Fruit fly (Drosophila melanogaster) whole organism, wandering third instar larva: Measurements from ENCODE around the gene Lip1.

Experiments used
- Abd-B ChIP-seq: fragments of >200 bp; optimal IDR thresholded peaks from 2 replicates; lab custom pipeline; 2017; ENCODE audit warnings: missing biosample characterization, missing genetic modification characterization
- CG32264 ChIP-seq: fragments of 200-800 bp; sonication (Bioruptor generic); optimal IDR thresholded peaks from 2 replicates; lab custom pipeline; 2016; ENCODE audit warnings: missing biosample characterization, missing genetic modification characterization
- CG9705 ChIP-seq: fragments of 200-800 bp; sonication (Bioruptor generic); optimal IDR thresholded peaks from 2 replicates; lab custom pipeline; 2018; ENCODE audit warnings: missing biosample characterization, mild to moderate bottlenecking, missing genetic modification characterization
- Dfd ChIP-seq: fragments of >200 bp; optimal IDR thresholded peaks from 2 replicates; lab custom pipeline; 2017; ENCODE audit warnings: missing biosample characterization, missing genetic modification characterization
- Dif ChIP-seq: fragments of 200-275, 200-300 bp; sonication (Bioruptor generic); optimal IDR thresholded peaks from 2 replicates; lab custom pipeline; 2018; ENCODE audit warnings: missing biosample characterization, missing genetic modification characterization; ENCODE audit not compliant: partially characterized antibody
- GATAd ChIP-seq: sonication (Bioruptor generic); optimal IDR thresholded peaks from 2 replicates; lab custom pipeline; 2016; ENCODE audit warnings: missing biosample characterization, missing genetic modification characterization
- HLH106 ChIP-seq: fragments of 200-800 bp; optimal IDR thresholded peaks from 3 replicates; lab custom pipeline; 2019; ENCODE audit warnings: missing biosample characterization, mild to moderate bottlenecking, missing genetic modification characterization, moderate library complexity
- Hnf4 ChIP-seq: fragments of 200-800 bp; sonication (Bioruptor generic); optimal IDR thresholded peaks from 2 replicates; lab custom pipeline; 2016; ENCODE audit warnings: missing biosample characterization, mild to moderate bottlenecking, missing genetic modification characterization
- Hr83 ChIP-seq: fragments of 200-300 bp; sonication (Bioruptor generic); optimal IDR thresholded peaks from 2 replicates; lab custom pipeline; 2016; ENCODE audit warnings: missing biosample characterization, mild to moderate bottlenecking, missing genetic modification characterization, moderate library complexity; ENCODE audit not compliant: poor library complexity, severe bottlenecking
- Jra ChIP-seq: sonication (Bioruptor generic); optimal IDR thresholded peaks from 2 replicates; lab custom pipeline; 2016; ENCODE audit warnings: missing biosample characterization, missing genetic modification characterization
- Mio ChIP-seq: sonication (Bioruptor generic); optimal IDR thresholded peaks from 2 replicates; lab custom pipeline; 2016; ENCODE audit warnings: missing biosample characterization, missing genetic modification characterization
- Myc ChIP-seq: fragments of >200 bp; optimal IDR thresholded peaks from 2 replicates; lab custom pipeline; 2017
- N ChIP-seq: fragments of >200 bp; optimal IDR thresholded peaks from 2 replicates; lab custom pipeline; 2018; ENCODE audit warnings: missing biosample characterization, missing external identifiers, missing genetic modification characterization
- OdsH ChIP-seq: fragments of 200-800 bp; sonication (Bioruptor generic); optimal IDR thresholded peaks from 2 replicates; lab custom pipeline; 2016; ENCODE audit warnings: missing biosample characterization, mild to moderate bottlenecking, missing genetic modification characterization
- Sp1 ChIP-seq: fragments of 200-800 bp; sonication (Bioruptor generic); optimal IDR thresholded peaks from 3 replicates; lab custom pipeline; 2019; ENCODE audit warnings: missing biosample characterization, mild to moderate bottlenecking, missing genetic modification characterization, moderate library complexity
- br ChIP-seq: fragments of 200-800 bp; sonication (Bioruptor generic); optimal IDR thresholded peaks from 2 replicates; lab custom pipeline; 2016; ENCODE audit warnings: missing biosample characterization, missing genetic modification characterization
- dl ChIP-seq, 2 experiments: fragments of 175-275, 200-275 bp in 1 of 2; fragments of 200-275 bp in 1 of 2; sonication (Bioruptor generic); optimal IDR thresholded peaks; lab custom pipeline; 2018; ENCODE audit warnings: mild to moderate bottlenecking in 2 of 2, missing biosample characterization in 2 of 2, missing genetic modification characterization in 2 of 2, moderate library complexity in 2 of 2; ENCODE audit not compliant: partially characterized antibody in 2 of 2, insufficient read depth in 1 of 2
- dmrt93B ChIP-seq: fragments of 200-800 bp; sonication (Bioruptor generic); optimal IDR thresholded peaks from 2 replicates; lab custom pipeline; 2018; ENCODE audit warnings: missing biosample characterization, mild to moderate bottlenecking, missing genetic modification characterization
- dsf ChIP-seq: sonication (Bioruptor generic); optimal IDR thresholded peaks from 2 replicates; lab custom pipeline; 2016; ENCODE audit warnings: missing biosample characterization, missing genetic modification characterization, borderline replicate concordance
- ey ChIP-seq: fragments of 200-800 bp; sonication (Bioruptor generic); optimal IDR thresholded peaks from 2 replicates; lab custom pipeline; 2016; ENCODE audit warnings: missing biosample characterization, missing genetic modification characterization
- foxo ChIP-seq, 2 experiments: fragments of 200-800 bp; sonication (Bioruptor generic); optimal IDR thresholded peaks; 2 replicates in 1 of 2; 3 replicates in 1 of 2; lab custom pipeline; 2016 to 2017; ENCODE audit warnings: missing biosample characterization in 2 of 2, missing genetic modification characterization in 2 of 2
- fru ChIP-seq: fragments of 200-800 bp; sonication (Bioruptor generic); optimal IDR thresholded peaks from 3 replicates; lab custom pipeline; 2016; ENCODE audit warnings: missing biosample characterization, mild to moderate bottlenecking, missing genetic modification characterization
- h ChIP-seq: fragments of 200-800 bp; sonication (Bioruptor generic); optimal IDR thresholded peaks from 3 replicates; lab custom pipeline; 2016; ENCODE audit warnings: missing biosample characterization, mild to moderate bottlenecking, missing genetic modification characterization
- jim ChIP-seq: fragments of 175-275, 200-325 bp; sonication (Bioruptor generic); optimal IDR thresholded peaks from 2 replicates; lab custom pipeline; 2016; ENCODE audit warnings: missing biosample characterization, mild to moderate bottlenecking, missing genetic modification characterization
- lola ChIP-seq: fragments of >200 bp; optimal IDR thresholded peaks from 2 replicates; lab custom pipeline; 2017; ENCODE audit warnings: missing biosample characterization, missing genetic modification characterization
- psq ChIP-seq: fragments of 200-800 bp; sonication (Bioruptor generic); optimal IDR thresholded peaks from 3 replicates; lab custom pipeline; 2017; ENCODE audit warnings: missing biosample characterization, mild to moderate bottlenecking, missing genetic modification characterization, moderate library complexity
- rgr ChIP-seq: fragments of 200-800 bp; sonication (Bioruptor generic); optimal IDR thresholded peaks from 3 replicates; lab custom pipeline; 2016; ENCODE audit warnings: missing biosample characterization, mild to moderate bottlenecking, missing genetic modification characterization
- sage ChIP-seq: fragments of 200-800 bp; sonication (Bioruptor generic); optimal IDR thresholded peaks from 2 replicates; lab custom pipeline; 2016; ENCODE audit warnings: missing biosample characterization, mild to moderate bottlenecking, missing genetic modification characterization
- sv ChIP-seq: fragments of 200-800 bp; sonication (Bioruptor generic); optimal IDR thresholded peaks from 3 replicates; lab custom pipeline; 2016; ENCODE audit warnings: missing biosample characterization, missing genetic modification characterization
- tai ChIP-seq: sonication (Bioruptor generic); optimal IDR thresholded peaks from 2 replicates; lab custom pipeline; 2016; ENCODE audit warnings: missing biosample characterization, missing genetic modification characterization
- usp ChIP-seq: fragments of >200 bp; optimal IDR thresholded peaks from 2 replicates; lab custom pipeline; 2017; ENCODE audit warnings: missing biosample characterization, missing genetic modification characterization
- woc ChIP-seq: sonication (Bioruptor generic); optimal IDR thresholded peaks from 2 replicates; lab custom pipeline; 2016; ENCODE audit warnings: missing biosample characterization, mild to moderate bottlenecking, missing genetic modification characterization

Lip1 gene

DNA sequence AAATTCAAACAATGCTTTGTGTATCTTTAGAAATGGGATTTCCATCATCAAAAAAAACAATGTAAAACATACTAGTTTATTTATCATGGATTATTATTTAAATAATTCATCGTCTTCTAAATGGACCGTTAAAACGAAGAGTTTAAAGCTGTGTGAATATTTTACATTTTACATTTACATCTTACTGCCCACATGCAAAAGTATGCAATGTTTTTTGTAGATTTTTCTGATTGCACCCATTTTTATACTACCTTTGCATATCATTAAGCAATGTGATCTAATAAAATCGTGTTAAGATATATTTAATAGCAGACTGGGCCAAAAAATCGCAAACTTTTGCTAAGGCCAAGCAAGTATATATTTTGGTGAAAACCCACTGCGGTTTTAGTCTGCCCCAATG is 29.8 kb downstream of the Lip1 start:
- TF ChIP-seq Myc (lab: Kevin White, UChicago): peak; percentile 41
- TF ChIP-seq Abd-B: no peak

DNA sequence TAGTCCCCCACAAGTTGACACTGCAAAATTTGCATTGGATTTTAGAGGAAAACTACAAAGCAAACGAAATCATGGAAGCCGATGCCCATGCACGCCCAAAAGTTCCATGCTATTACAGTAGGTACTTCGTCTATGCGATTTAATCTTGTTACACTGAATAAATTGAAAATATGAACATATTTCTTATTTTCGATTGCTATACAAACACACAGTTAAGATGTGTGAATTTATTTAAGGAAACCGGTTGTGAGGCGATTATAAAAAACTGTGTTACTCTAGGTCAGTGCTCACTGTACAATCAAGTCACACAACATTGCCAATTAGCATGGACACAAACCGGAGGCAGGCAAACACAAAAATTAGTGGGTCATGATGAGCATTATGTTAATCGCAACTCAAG is 35.7 kb downstream of the Lip1 start:
- TF ChIP-seq Dfd (GFP tag; lab: Kevin White, UChicago): no peak
- TF ChIP-seq br: peak; percentile 12
- peak; percentile 45 for TF ChIP-seq h (GFP tag; lab: Kevin White, UChicago)
- no peak for TF ChIP-seq CG32264 (GFP tag; lab: Kevin White, UChicago)
- TF ChIP-seq HLH106: peak; percentile 33
- peak; percentile 70 for TF ChIP-seq sv
- TF ChIP-seq dsf (GFP tag; lab: Kevin White, UChicago): no peak
- TF ChIP-seq Hnf4 (GFP tag; lab: Kevin White, UChicago): peak; percentile 16
- TF ChIP-seq Myc (lab: Kevin White, UChicago): no peak
- TF ChIP-seq foxo (GFP tag; optimal IDR thresholded peaks at IDR 0.05; lab: Kevin White, UChicago): peak in 1 of 2 experiments; percentile 50
- peak; percentile 19 for TF ChIP-seq OdsH
- peak; percentile 22 for TF ChIP-seq fru (GFP tag; lab: Kevin White, UChicago)
- TF ChIP-seq ey: peak; percentile 56
- peak; percentile 54 for TF ChIP-seq rgr (GFP tag; lab: Kevin White, UChicago)

DNA sequence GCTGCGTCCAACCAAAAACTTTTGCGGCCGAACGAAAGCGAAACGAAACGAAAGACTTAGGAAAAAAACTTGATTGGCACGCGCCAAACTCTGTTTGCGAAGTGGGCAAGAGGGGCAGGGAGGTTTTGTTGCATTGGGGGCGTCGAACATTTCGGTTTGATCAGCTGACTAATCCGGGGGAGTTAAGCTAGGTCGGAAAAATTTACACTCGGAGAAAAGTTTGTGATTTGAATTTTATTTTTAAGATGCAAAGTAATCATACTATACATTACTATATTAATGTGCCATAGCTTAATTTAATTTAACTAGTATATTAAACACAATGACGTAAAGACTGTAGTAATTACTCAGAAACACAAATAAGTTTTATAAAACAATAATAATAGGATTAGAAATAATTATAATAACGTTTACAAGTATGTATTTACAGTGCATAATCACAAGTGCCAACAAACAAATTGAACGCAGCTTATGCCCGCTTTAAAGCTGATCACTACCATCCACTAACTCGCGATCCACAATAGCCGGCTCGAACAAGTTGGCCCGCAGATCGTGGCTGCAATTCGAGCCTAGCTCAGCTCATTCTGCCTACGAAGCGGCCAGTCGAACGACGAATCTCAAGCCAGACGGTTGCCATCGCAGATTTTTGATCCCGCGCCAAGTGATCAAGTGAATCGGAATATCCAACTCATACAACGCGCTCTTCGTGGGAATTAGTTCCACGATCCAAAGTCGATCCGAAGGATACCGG is 39.7 kb downstream of the Lip1 start, which contains the start of gene CG31871:
Gene CG31871 (plus strand): TSS at position 592 of the 751 bp plus-strand sequence.
- TF ChIP-seq jim (GFP tag; lab: Kevin White, UChicago): no peak
- TF ChIP-seq N (GFP tag; lab: Kevin White, UChicago): no peak
- peak; percentile 69 for TF ChIP-seq h (GFP tag; lab: Kevin White, UChicago)
- TF ChIP-seq rgr (GFP tag; lab: Kevin White, UChicago): peak; percentile 38
- TF ChIP-seq Myc (lab: Kevin White, UChicago): no peak
- TF ChIP-seq CG32264 (GFP tag; lab: Kevin White, UChicago): no peak
- no peak for TF ChIP-seq CG9705
- no peak for TF ChIP-seq Jra (GFP tag; lab: Kevin White, UChicago)
- no peak for TF ChIP-seq sv
- no peak for TF ChIP-seq Dfd (GFP tag; lab: Kevin White, UChicago)
- TF ChIP-seq psq (GFP tag; lab: Kevin White, UChicago): peak; percentile 20
- no peak for TF ChIP-seq GATAd (GFP tag; lab: Kevin White, UChicago)
- TF ChIP-seq tai: no peak
- no peak for TF ChIP-seq Hr83 (GFP tag; lab: Kevin White, UChicago)
- TF ChIP-seq foxo (GFP tag; optimal IDR thresholded peaks at IDR 0.05; lab: Kevin White, UChicago): peak in 1 of 2 experiments; percentile 35

DNA sequence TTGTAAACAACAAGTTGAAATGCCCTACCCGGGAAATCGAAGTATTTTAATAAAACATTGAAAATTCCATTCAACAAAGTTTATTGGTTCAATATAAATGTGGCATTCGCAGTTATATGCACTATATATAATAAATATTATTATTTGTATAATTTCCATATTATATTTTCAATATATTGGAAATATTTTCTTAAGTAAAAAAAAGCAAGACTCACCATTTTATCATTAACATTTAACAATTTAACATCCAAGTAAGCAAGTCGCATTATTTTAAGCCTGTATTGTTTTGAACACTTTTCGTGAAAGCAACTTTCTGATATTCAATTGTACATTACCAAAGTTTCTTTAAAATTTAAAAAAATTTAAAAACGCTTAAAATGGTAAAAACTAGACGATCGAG is 43.4 kb downstream of the Lip1 start, which contains the start of gene CG45690:
Gene CG45690 (plus strand): TSS at position 301 of the 400 bp plus-strand sequence.
- TF ChIP-seq dl (GFP tag; optimal IDR thresholded peaks at IDR 0.05; lab: Kevin White, UChicago; ENCODE audit: insufficient read depth in 1 of 2, partially characterized antibody in 2 of 2): no peak
- no peak for TF ChIP-seq Dif (GFP tag; lab: Kevin White, UChicago)
- no peak for TF ChIP-seq Sp1 (GFP tag; lab: Kevin White, UChicago)
- TF ChIP-seq usp (GFP tag; lab: Kevin White, UChicago): no peak
- TF ChIP-seq woc (GFP tag; lab: Kevin White, UChicago): no peak
- TF ChIP-seq sage (GFP tag; lab: Kevin White, UChicago): no peak
- TF ChIP-seq HLH106: no peak
- TF ChIP-seq h (GFP tag; lab: Kevin White, UChicago): no peak
- no peak for TF ChIP-seq lola (GFP tag; lab: Kevin White, UChicago)
- no peak for TF ChIP-seq jim (GFP tag; lab: Kevin White, UChicago)
- TF ChIP-seq Mio (GFP tag; lab: Kevin White, UChicago): no peak
- no peak for TF ChIP-seq rgr (GFP tag; lab: Kevin White, UChicago)
- no peak for TF ChIP-seq Hnf4 (GFP tag; lab: Kevin White, UChicago)
- no peak for TF ChIP-seq dmrt93B
- TF ChIP-seq fru (GFP tag; lab: Kevin White, UChicago): no peak
- TF ChIP-seq psq (GFP tag; lab: Kevin White, UChicago): no peak
- no peak for TF ChIP-seq Myc (lab: Kevin White, UChicago)
- TF ChIP-seq GATAd (GFP tag; lab: Kevin White, UChicago): no peak
- no peak for TF ChIP-seq Jra (GFP tag; lab: Kevin White, UChicago)
- no peak for TF ChIP-seq tai
